Fruit fly (Drosophila melanogaster): ENCODE data around the gene Rb97D.
A peak's percentile ranks its signal among the peaks of the same experiment; 100 is the strongest.

Gene Rb97D

dm6 chr3R:26888086-26888724, 12.7 kb upstream of the Rb97D start:
- TF ChIP-seq CG8478 (optimal IDR thresholded peaks at IDR 0.05) (no peak), CTCF (optimal IDR thresholded peaks at IDR 0.05) (no peak)

dm6 chr3R:26887155-26887554, 11.6 kb upstream of the Rb97D start:
- no peak for TF ChIP-seq CG8478 (optimal IDR thresholded peaks at IDR 0.05)
- no peak for TF ChIP-seq CTCF (optimal IDR thresholded peaks at IDR 0.05)

dm6 chr3R:26886283-26886689, 10.7 kb upstream of the Rb97D start:
- no peak for TF ChIP-seq CG8478 (optimal IDR thresholded peaks at IDR 0.05)

dm6 chr3R:26885192-26885591, 9.7 kb upstream of the Rb97D start:
- TF ChIP-seq CG8478 (optimal IDR thresholded peaks at IDR 0.05) (no peak), CTCF (optimal IDR thresholded peaks at IDR 0.05) (no peak)

dm6 chr3R:26883015-26883292, 7.4 kb upstream of the Rb97D start:
- TF ChIP-seq CTCF (optimal IDR thresholded peaks at IDR 0.05) = no peak
- TF ChIP-seq CG8478 (optimal IDR thresholded peaks at IDR 0.05) = no peak

dm6 chr3R:26882230-26883014, 6.9 kb upstream of the Rb97D start:
- no peak for TF ChIP-seq CTCF (optimal IDR thresholded peaks at IDR 0.05)
- no peak for TF ChIP-seq CG8478 (optimal IDR thresholded peaks at IDR 0.05)

- peak; percentile 80 to 86 for TF ChIP-seq CTCF (optimal IDR thresholded peaks at IDR 0.05)
- TF ChIP-seq CG8478 (optimal IDR thresholded peaks at IDR 0.05) = no peak
These were observed 5.8 kb upstream of the Rb97D start, which contains the start of the genes ro and T48 for dm6 chr3R:26881121-26881895. TSS of gene ro (minus strand) at chr3R:26881171. TSS of gene T48 (plus strand) at chr3R:26881734.

- TF ChIP-seq CTCF (optimal IDR thresholded peaks at IDR 0.05) (no peak), CG8478 (optimal IDR thresholded peaks at IDR 0.05) (no peak)
These were observed 1.3 kb upstream of the Rb97D start for dm6 chr3R:26876851-26877250.

dm6 chr3R:26876432-26876831, 890 bp upstream of the Rb97D start, which contains the start of gene CG5500:
TSS of gene CG5500 (plus strand) at chr3R:26876630.
- TF ChIP-seq CG8478 (optimal IDR thresholded peaks at IDR 0.05) = no peak
- TF ChIP-seq CTCF (optimal IDR thresholded peaks at IDR 0.05) = no peak

dm6 chr3R:26871852-26872251, 3.7 kb downstream of the Rb97D start, which contains the start of gene SPARC:
TSS of gene SPARC (minus strand) at chr3R:26871995.
- TF ChIP-seq CG8478 (optimal IDR thresholded peaks at IDR 0.05) (no peak), CTCF (optimal IDR thresholded peaks at IDR 0.05) (no peak)

dm6 chr3R:26871061-26871460, 4.5 kb downstream of the Rb97D start:
- no peak for TF ChIP-seq CG8478 (optimal IDR thresholded peaks at IDR 0.05)
- TF ChIP-seq CTCF (optimal IDR thresholded peaks at IDR 0.05) = no peak

dm6 chr3R:26870494-26870893, 5.0 kb downstream of the Rb97D start:
- TF ChIP-seq CTCF (optimal IDR thresholded peaks at IDR 0.05) = no peak
- TF ChIP-seq CG8478 (optimal IDR thresholded peaks at IDR 0.05) = no peak

dm6 chr3R:26869431-26869830, 6.1 kb downstream of the Rb97D start:
- TF ChIP-seq CG8478 (optimal IDR thresholded peaks at IDR 0.05) = no peak
- TF ChIP-seq CTCF (optimal IDR thresholded peaks at IDR 0.05) = no peak

- TF ChIP-seq CTCF (optimal IDR thresholded peaks at IDR 0.05) (no peak), CG8478 (optimal IDR thresholded peaks at IDR 0.05) (no peak)
These were observed 8.0 kb downstream of the Rb97D start for dm6 chr3R:26867457-26868044.

Measured in S2 (cell line).